Fruit fly (Drosophila melanogaster) whole organism, wandering third instar larva: ENCODE results near the gene SP555.

Experiments used
- Abd-B ChIP-seq: fragments of >200 bp; optimal IDR thresholded peaks from 2 replicates; lab custom pipeline; 2017; ENCODE audit warnings: missing biosample characterization, missing genetic modification characterization
- CG32264 ChIP-seq: fragments of 200-800 bp; sonication (Bioruptor generic); optimal IDR thresholded peaks from 2 replicates; lab custom pipeline; 2016; ENCODE audit warnings: missing biosample characterization, missing genetic modification characterization
- Dfd ChIP-seq: fragments of >200 bp; optimal IDR thresholded peaks from 2 replicates; lab custom pipeline; 2017; ENCODE audit warnings: missing biosample characterization, missing genetic modification characterization
- Dif ChIP-seq: fragments of 200-275, 200-300 bp; sonication (Bioruptor generic); optimal IDR thresholded peaks from 2 replicates; lab custom pipeline; 2018; ENCODE audit warnings: missing biosample characterization, missing genetic modification characterization; ENCODE audit not compliant: partially characterized antibody
- GATAd ChIP-seq: sonication (Bioruptor generic); optimal IDR thresholded peaks from 2 replicates; lab custom pipeline; 2016; ENCODE audit warnings: missing biosample characterization, missing genetic modification characterization
- HLH106 ChIP-seq: fragments of 200-800 bp; optimal IDR thresholded peaks from 3 replicates; lab custom pipeline; 2019; ENCODE audit warnings: missing biosample characterization, mild to moderate bottlenecking, missing genetic modification characterization, moderate library complexity
- Hnf4 ChIP-seq: fragments of 200-800 bp; sonication (Bioruptor generic); optimal IDR thresholded peaks from 2 replicates; lab custom pipeline; 2016; ENCODE audit warnings: missing biosample characterization, mild to moderate bottlenecking, missing genetic modification characterization
- Hr78 ChIP-seq: fragments of >200 bp; optimal IDR thresholded peaks from 2 replicates; lab custom pipeline; 2017; ENCODE audit warnings: missing biosample characterization, missing genetic modification characterization
- Hr83 ChIP-seq: fragments of 200-300 bp; sonication (Bioruptor generic); optimal IDR thresholded peaks from 2 replicates; lab custom pipeline; 2016; ENCODE audit warnings: missing biosample characterization, mild to moderate bottlenecking, missing genetic modification characterization, moderate library complexity; ENCODE audit not compliant: poor library complexity, severe bottlenecking
- Jra ChIP-seq: sonication (Bioruptor generic); optimal IDR thresholded peaks from 2 replicates; lab custom pipeline; 2016; ENCODE audit warnings: missing biosample characterization, missing genetic modification characterization
- Mio ChIP-seq: sonication (Bioruptor generic); optimal IDR thresholded peaks from 2 replicates; lab custom pipeline; 2016; ENCODE audit warnings: missing biosample characterization, missing genetic modification characterization
- Myc ChIP-seq: fragments of >200 bp; optimal IDR thresholded peaks from 2 replicates; lab custom pipeline; 2017
- N ChIP-seq: fragments of >200 bp; optimal IDR thresholded peaks from 2 replicates; lab custom pipeline; 2018; ENCODE audit warnings: missing biosample characterization, missing external identifiers, missing genetic modification characterization
- OdsH ChIP-seq: fragments of 200-800 bp; sonication (Bioruptor generic); optimal IDR thresholded peaks from 2 replicates; lab custom pipeline; 2016; ENCODE audit warnings: missing biosample characterization, mild to moderate bottlenecking, missing genetic modification characterization
- Rel ChIP-seq, 2 experiments: fragments of 200-800 bp; sonication (Bioruptor generic) in 1 of 2; optimal IDR thresholded peaks; 2 replicates in 1 of 2; 3 replicates in 1 of 2; lab custom pipeline; 2016 to 2019; ENCODE audit warnings: mild to moderate bottlenecking in 2 of 2, missing biosample characterization in 2 of 2, missing genetic modification characterization in 2 of 2, moderate library complexity in 1 of 2
- Vsx2 ChIP-seq: fragments of 200-300, 225-300 bp; sonication (Bioruptor generic); optimal IDR thresholded peaks from 2 replicates; lab custom pipeline; 2018; ENCODE audit warnings: missing biosample characterization, missing genetic modification characterization; ENCODE audit not compliant: partially characterized antibody
- brk ChIP-seq: fragments of 200-800 bp; sonication (Bioruptor generic); optimal IDR thresholded peaks from 2 replicates; lab custom pipeline; 2016; ENCODE audit warnings: missing biosample characterization, mild to moderate bottlenecking, missing genetic modification characterization
- dl ChIP-seq, 2 experiments: fragments of 175-275, 200-275 bp in 1 of 2; fragments of 200-275 bp in 1 of 2; sonication (Bioruptor generic); optimal IDR thresholded peaks; lab custom pipeline; 2018; ENCODE audit warnings: mild to moderate bottlenecking in 2 of 2, missing biosample characterization in 2 of 2, missing genetic modification characterization in 2 of 2, moderate library complexity in 2 of 2; ENCODE audit not compliant: partially characterized antibody in 2 of 2, insufficient read depth in 1 of 2
- dmrt93B ChIP-seq: fragments of 200-800 bp; sonication (Bioruptor generic); optimal IDR thresholded peaks from 2 replicates; lab custom pipeline; 2018; ENCODE audit warnings: missing biosample characterization, mild to moderate bottlenecking, missing genetic modification characterization
- dsf ChIP-seq: sonication (Bioruptor generic); optimal IDR thresholded peaks from 2 replicates; lab custom pipeline; 2016; ENCODE audit warnings: missing biosample characterization, missing genetic modification characterization, borderline replicate concordance
- foxo ChIP-seq, 2 experiments: fragments of 200-800 bp; sonication (Bioruptor generic); optimal IDR thresholded peaks; 2 replicates in 1 of 2; 3 replicates in 1 of 2; lab custom pipeline; 2016 to 2017; ENCODE audit warnings: missing biosample characterization in 2 of 2, missing genetic modification characterization in 2 of 2
- h ChIP-seq: fragments of 200-800 bp; sonication (Bioruptor generic); optimal IDR thresholded peaks from 3 replicates; lab custom pipeline; 2016; ENCODE audit warnings: missing biosample characterization, mild to moderate bottlenecking, missing genetic modification characterization
- jim ChIP-seq: fragments of 175-275, 200-325 bp; sonication (Bioruptor generic); optimal IDR thresholded peaks from 2 replicates; lab custom pipeline; 2016; ENCODE audit warnings: missing biosample characterization, mild to moderate bottlenecking, missing genetic modification characterization
- lola ChIP-seq: fragments of >200 bp; optimal IDR thresholded peaks from 2 replicates; lab custom pipeline; 2017; ENCODE audit warnings: missing biosample characterization, missing genetic modification characterization
- pan ChIP-seq: fragments of >200 bp; optimal IDR thresholded peaks from 2 replicates; lab custom pipeline; 2017
- sage ChIP-seq: fragments of 200-800 bp; sonication (Bioruptor generic); optimal IDR thresholded peaks from 2 replicates; lab custom pipeline; 2016; ENCODE audit warnings: missing biosample characterization, mild to moderate bottlenecking, missing genetic modification characterization
- sv ChIP-seq: fragments of 200-800 bp; sonication (Bioruptor generic); optimal IDR thresholded peaks from 3 replicates; lab custom pipeline; 2016; ENCODE audit warnings: missing biosample characterization, missing genetic modification characterization
- tai ChIP-seq: sonication (Bioruptor generic); optimal IDR thresholded peaks from 2 replicates; lab custom pipeline; 2016; ENCODE audit warnings: missing biosample characterization, missing genetic modification characterization
- usp ChIP-seq: fragments of >200 bp; optimal IDR thresholded peaks from 2 replicates; lab custom pipeline; 2017; ENCODE audit warnings: missing biosample characterization, missing genetic modification characterization
- woc ChIP-seq: sonication (Bioruptor generic); optimal IDR thresholded peaks from 2 replicates; lab custom pipeline; 2016; ENCODE audit warnings: missing biosample characterization, mild to moderate bottlenecking, missing genetic modification characterization

Gene SP555

dm6 chr2L:5000287-5000871 is 37.1 kb upstream of the SP555 start (continued):
- TF ChIP-seq Jra (GFP tag; lab: Kevin White, UChicago) = peak; percentile 82
- peak; percentile 73 for TF ChIP-seq dmrt93B (GFP tag; lab: Kevin White, UChicago)
- TF ChIP-seq tai (GFP tag; lab: Kevin White, UChicago) = peak; percentile 84
- TF ChIP-seq Hr78 = no peak
- TF ChIP-seq Myc (lab: Kevin White, UChicago) = no peak
- TF ChIP-seq h (GFP tag; lab: Kevin White, UChicago) = peak; percentile 92
- TF ChIP-seq Hnf4 (GFP tag; lab: Kevin White, UChicago) = peak; percentile 85
- peak; percentile 6 for TF ChIP-seq Mio (GFP tag; lab: Kevin White, UChicago)

dm6 chr2L:5000919-5001581 is 36.5 kb upstream of the SP555 start:
- peak; percentile 77 for TF ChIP-seq Dif (GFP tag; lab: Kevin White, UChicago)
- no peak for TF ChIP-seq Hnf4 (GFP tag; lab: Kevin White, UChicago)
- TF ChIP-seq Abd-B = no peak
- peak; percentile 23 for TF ChIP-seq Vsx2 (GFP tag; lab: Kevin White, UChicago)
- peak; percentile 61 for TF ChIP-seq Hr78
- peak; percentile 76 for TF ChIP-seq Myc (lab: Kevin White, UChicago)
- TF ChIP-seq jim (GFP tag; lab: Kevin White, UChicago) = no peak
- peak; percentile 93 for TF ChIP-seq lola
- peak; percentile 7 for TF ChIP-seq sv
- no peak for TF ChIP-seq Rel (GFP tag; optimal IDR thresholded peaks at IDR 0.05; lab: Kevin White, UChicago)
- TF ChIP-seq Rel (tag; optimal IDR thresholded peaks at IDR 0.05; lab: Kevin White, UChicago) = peak; percentile 13
- TF ChIP-seq usp (GFP tag; lab: Kevin White, UChicago) = no peak
- no peak for TF ChIP-seq HLH106 (tag; lab: Kevin White, UChicago)
- TF ChIP-seq woc (GFP tag; lab: Kevin White, UChicago) = no peak
- TF ChIP-seq N (GFP tag; lab: Kevin White, UChicago) = peak; percentile 97
- TF ChIP-seq CG32264 (GFP tag; lab: Kevin White, UChicago) = no peak
- no peak for TF ChIP-seq Hr83 (GFP tag; lab: Kevin White, UChicago)
- no peak for TF ChIP-seq dmrt93B (GFP tag; lab: Kevin White, UChicago)

dm6 chr2L:5001582-5001929 is 36.0 kb upstream of the SP555 start:
- TF ChIP-seq brk (GFP tag; lab: Kevin White, UChicago) (peak; percentile 40), foxo (GFP tag; optimal IDR thresholded peaks at IDR 0.05; lab: Kevin White, UChicago) (peak in 1 of 2 experiments; percentile 34), GATAd (no peak)

- TF ChIP-seq HLH106 (tag; lab: Kevin White, UChicago) (no peak), Dfd (GFP tag; lab: Kevin White, UChicago) (no peak), Hnf4 (GFP tag; lab: Kevin White, UChicago) (no peak), dsf (no peak), OdsH (GFP tag; lab: Kevin White, UChicago) (no peak), tai (GFP tag; lab: Kevin White, UChicago) (no peak), Hr83 (GFP tag; lab: Kevin White, UChicago) (no peak), foxo (GFP tag; optimal IDR thresholded peaks at IDR 0.05; lab: Kevin White, UChicago) (no peak), sage (GFP tag; lab: Kevin White, UChicago) (no peak), Jra (GFP tag; lab: Kevin White, UChicago) (no peak), jim (GFP tag; lab: Kevin White, UChicago) (no peak), pan (lab: Kevin White, UChicago) (no peak), usp (GFP tag; lab: Kevin White, UChicago) (no peak), dl (GFP tag; optimal IDR thresholded peaks at IDR 0.05; lab: Kevin White, UChicago; ENCODE audit: insufficient read depth in 1 of 2, partially characterized antibody in 2 of 2) (no peak), Hr78 (no peak), lola (no peak)
Measured at dm6 chr2L:5002031-5002430, 35.5 kb upstream of the SP555 start.
